Fruit fly (Drosophila melanogaster) whole organism, embryonic: ENCODE results near the gene CG3097.

ENCODE experiments used
- Atf6 ChIP-seq: fragments of 200-800 bp; sonication (Bioruptor generic); IDR thresholded peaks from 2 replicates; pipeline ENCODE4 v1.3.6; 2022; ENCODE audit warnings: missing biosample characterization, missing genetic modification characterization
- CG11085 ChIP-seq: fragments of 200-800 bp; sonication (Bioruptor generic); IDR thresholded peaks from 2 replicates; pipeline ENCODE4 v1.3.6; 2022; ENCODE audit warnings: missing biosample characterization, missing genetic modification characterization
- CG11456 ChIP-seq: fragments of 200-800 bp; sonication (Bioruptor generic); IDR thresholded peaks from 3 replicates; pipeline ENCODE4 v1.3.6; 2022; ENCODE audit warnings: missing biosample characterization, missing genetic modification characterization
- CG11560 ChIP-seq: fragments of 200-800 bp; sonication (Bioruptor generic); IDR thresholded peaks from 3 replicates; pipeline ENCODE4 v1.3.6; 2022; ENCODE audit warnings: missing biosample characterization, missing genetic modification characterization
- CG12104 ChIP-seq: fragments of 200-800 bp; sonication (Bioruptor generic); optimal IDR thresholded peaks from 3 replicates; lab custom pipeline; 2016; ENCODE audit warnings: missing biosample characterization, missing genetic modification characterization
- CG12219 ChIP-seq: fragments of 200-800 bp; sonication (Bioruptor generic); optimal IDR thresholded peaks from 3 replicates; lab custom pipeline; 2018; ENCODE audit warnings: missing biosample characterization, mild to moderate bottlenecking, missing genetic modification characterization
- CG12744 ChIP-seq: fragments of 200-800 bp; sonication (Bioruptor generic); optimal IDR thresholded peaks from 2 replicates; lab custom pipeline; 2016; ENCODE audit warnings: missing biosample characterization, missing genetic modification characterization
- CG13287 ChIP-seq: fragments of 200-800 bp; sonication (Bioruptor generic); IDR thresholded peaks from 2 replicates; pipeline ENCODE4 v1.3.6; 2022; ENCODE audit warnings: missing biosample characterization, missing genetic modification characterization; ENCODE audit not compliant: partially characterized antibody
- CG15011 ChIP-seq: fragments of 200-800 bp; sonication (Bioruptor generic); optimal IDR thresholded peaks from 3 replicates; lab custom pipeline; 2018; ENCODE audit warnings: missing biosample characterization, mild to moderate bottlenecking, missing genetic modification characterization
- CG15073 ChIP-seq: fragments of 200-800 bp; sonication (Bioruptor generic); optimal IDR thresholded peaks from 2 replicates; lab custom pipeline; 2016; ENCODE audit warnings: missing biosample characterization, missing genetic modification characterization
- CG17912 ChIP-seq: fragments of 200-800 bp; sonication (Bioruptor generic); optimal IDR thresholded peaks from 2 replicates; lab custom pipeline; 2018; ENCODE audit warnings: missing biosample characterization, mild to moderate bottlenecking, missing genetic modification characterization
- CG2712 ChIP-seq: fragments of 200-800 bp; optimal IDR thresholded peaks from 3 replicates; lab custom pipeline; 2019; ENCODE audit warnings: missing biosample characterization, mild to moderate bottlenecking, missing genetic modification characterization, moderate library complexity
- CG2875 ChIP-seq: fragments of 200-800 bp; sonication (Bioruptor generic); optimal IDR thresholded peaks from 2 replicates; lab custom pipeline; 2017; ENCODE audit warnings: missing biosample characterization, mild to moderate bottlenecking, missing genetic modification characterization, missing genetic modification reagents
- CG30020 ChIP-seq: fragments of 200-800 bp; optimal IDR thresholded peaks from 2 replicates; lab custom pipeline; 2019; ENCODE audit warnings: missing biosample characterization, mild to moderate bottlenecking, missing genetic modification characterization, moderate library complexity
- CG3281 ChIP-seq: fragments of 200-800 bp; sonication (Bioruptor generic); optimal IDR thresholded peaks from 3 replicates; lab custom pipeline; 2017; ENCODE audit warnings: missing biosample characterization, mild to moderate bottlenecking, missing genetic modification characterization
- CG3838 ChIP-seq: fragments of 200-800 bp; sonication (Bioruptor generic); optimal IDR thresholded peaks from 3 replicates; lab custom pipeline; 2016; ENCODE audit warnings: missing biosample characterization, missing genetic modification characterization
- CG4820 ChIP-seq: fragments of 200-800 bp; sonication (Bioruptor generic); optimal IDR thresholded peaks from 3 replicates; lab custom pipeline; 2016; ENCODE audit warnings: missing biosample characterization, missing genetic modification characterization
- CG8089 ChIP-seq: fragments of 200-800 bp; sonication (Bioruptor generic); optimal IDR thresholded peaks from 3 replicates; lab custom pipeline; 2016; ENCODE audit warnings: missing biosample characterization, missing genetic modification characterization
- CHES-1-like ChIP-seq: fragments of 200-800 bp; sonication (Bioruptor generic); optimal IDR thresholded peaks from 2 replicates; lab custom pipeline; 2016; ENCODE audit warnings: missing biosample characterization, missing genetic modification characterization
- CTCF ChIP-seq: fragments of 200-800 bp; sonication (Bioruptor generic); optimal IDR thresholded peaks from 2 replicates; lab custom pipeline; 2017; ENCODE audit warnings: missing biosample characterization, mild to moderate bottlenecking, missing genetic modification characterization, moderate library complexity
- Dad ChIP-seq: fragments of 200-800 bp; sonication (Bioruptor generic); optimal IDR thresholded peaks from 3 replicates; lab custom pipeline; 2016; ENCODE audit warnings: missing biosample characterization, missing genetic modification characterization
- ERR ChIP-seq: fragments of 200-800 bp; sonication (Bioruptor generic); optimal IDR thresholded peaks from 2 replicates; lab custom pipeline; 2016; ENCODE audit warnings: missing biosample characterization, missing genetic modification characterization
- Ets97D ChIP-seq: fragments of 200-800 bp; sonication (Bioruptor generic); optimal IDR thresholded peaks from 3 replicates; lab custom pipeline; 2016; ENCODE audit warnings: missing biosample characterization, missing genetic modification characterization
- HHEX ChIP-seq: fragments of 200-800 bp; sonication (Bioruptor generic); optimal IDR thresholded peaks from 3 replicates; lab custom pipeline; 2017; ENCODE audit warnings: missing biosample characterization, mild to moderate bottlenecking, missing genetic modification characterization, missing genetic modification reagents
- Hand ChIP-seq: fragments of 200-800 bp; sonication (Bioruptor generic); optimal IDR thresholded peaks from 2 replicates; lab custom pipeline; 2017; ENCODE audit warnings: mild to moderate bottlenecking, missing biosample characterization, missing genetic modification reagents, missing genetic modification characterization
- Hr3 ChIP-seq: fragments of 200-800 bp; sonication (Bioruptor generic); optimal IDR thresholded peaks from 3 replicates; lab custom pipeline; 2016; ENCODE audit warnings: missing biosample characterization, missing genetic modification characterization
- Hr39 ChIP-seq: fragments of >200 bp; optimal IDR thresholded peaks from 2 replicates; lab custom pipeline; 2017
- Lim3 ChIP-seq: fragments of 200-800 bp; sonication (Bioruptor generic); IDR thresholded peaks from 2 replicates; pipeline ENCODE4 v1.3.6; 2022; ENCODE audit warnings: missing biosample characterization, missing genetic modification characterization
- MBD-R2 ChIP-seq: fragments of 200-800 bp; sonication (Bioruptor generic); IDR thresholded peaks from 2 replicates; pipeline ENCODE4 v1.3.6; 2022; ENCODE audit warnings: missing biosample characterization, missing genetic modification characterization
- Myb ChIP-seq: fragments of 200-800 bp; sonication (Bioruptor generic); optimal IDR thresholded peaks from 2 replicates; lab custom pipeline; 2016; ENCODE audit warnings: missing biosample characterization, missing genetic modification characterization
- NK7.1 ChIP-seq: fragments of 200-800 bp; sonication (Bioruptor generic); optimal IDR thresholded peaks from 3 replicates; lab custom pipeline; 2016; ENCODE audit warnings: missing biosample characterization, missing genetic modification characterization
- Oaz ChIP-seq: fragments of 200-800 bp; sonication (Bioruptor generic); IDR thresholded peaks from 2 replicates; pipeline ENCODE4 v1.3.6; 2022; ENCODE audit warnings: missing biosample characterization, missing genetic modification characterization
- Ptx1 ChIP-seq: fragments of 200-800 bp; sonication (Bioruptor generic); IDR thresholded peaks from 2 replicates; pipeline ENCODE4 v1.3.6; 2022; ENCODE audit warnings: missing biosample characterization, missing genetic modification characterization
- Rfx ChIP-seq: fragments of 200-800 bp; sonication (Bioruptor generic); IDR thresholded peaks from 2 replicates; pipeline ENCODE4 v1.3.6; 2022; ENCODE audit warnings: missing biosample characterization, missing genetic modification characterization
- Scr ChIP-seq: fragments of 200-800 bp; sonication (Bioruptor generic); IDR thresholded peaks from 2 replicates; pipeline ENCODE4 v1.3.6; 2022; ENCODE audit warnings: missing biosample characterization, missing genetic modification characterization; ENCODE audit not compliant: partially characterized antibody
- Sox102F ChIP-seq: fragments of 200-800 bp; sonication (Bioruptor generic); optimal IDR thresholded peaks from 2 replicates; lab custom pipeline; 2018; ENCODE audit warnings: missing biosample characterization, mild to moderate bottlenecking, missing genetic modification characterization, moderate library complexity
- ab ChIP-seq: fragments of 200-800 bp; sonication (Bioruptor generic); optimal IDR thresholded peaks from 2 replicates; lab custom pipeline; 2016; ENCODE audit warnings: missing biosample characterization, missing genetic modification characterization
- ato ChIP-seq: fragments of 200-800 bp; sonication (Bioruptor generic); IDR thresholded peaks from 2 replicates; pipeline ENCODE4 v1.3.6; 2022; ENCODE audit warnings: missing biosample characterization, missing genetic modification characterization; ENCODE audit not compliant: partially characterized antibody
- croc ChIP-seq: fragments of 200-800 bp; sonication (Bioruptor generic); conservative IDR thresholded peaks from 3 replicates; pipeline ENCODE4 v1.3.6; 2022; ENCODE audit warnings: missing biosample characterization, missing genetic modification characterization
- cwo ChIP-seq: fragments of 200-800 bp; sonication (Bioruptor generic); optimal IDR thresholded peaks from 3 replicates; lab custom pipeline; 2017; ENCODE audit warnings: missing biosample characterization, missing genetic modification characterization, mild to moderate bottlenecking, moderate library complexity, missing genetic modification reagents
- dm ChIP-seq: fragments of 200-800 bp; sonication (Bioruptor generic); optimal IDR thresholded peaks from 3 replicates; lab custom pipeline; 2016; ENCODE audit warnings: missing biosample characterization, missing genetic modification characterization
- exex ChIP-seq: fragments of 200-800 bp; sonication (Bioruptor generic); optimal IDR thresholded peaks from 4 replicates; lab custom pipeline; 2018; ENCODE audit warnings: missing biosample characterization, mild to moderate bottlenecking, missing genetic modification characterization, moderate library complexity
- hb ChIP-seq: fragments of 200-800 bp; sonication (Bioruptor generic); IDR thresholded peaks from 3 replicates; pipeline ENCODE4 v1.3.6; 2022; ENCODE audit warnings: missing biosample characterization, missing genetic modification characterization; ENCODE audit not compliant: partially characterized antibody
- ind ChIP-seq: fragments of 200-800 bp; sonication (Bioruptor generic); optimal IDR thresholded peaks from 3 replicates; lab custom pipeline; 2016; ENCODE audit warnings: missing biosample characterization, missing genetic modification characterization
- oc ChIP-seq: fragments of 200-800 bp; sonication (Bioruptor generic); optimal IDR thresholded peaks from 2 replicates; lab custom pipeline; 2018; ENCODE audit warnings: missing biosample characterization, mild to moderate bottlenecking, missing genetic modification characterization, moderate library complexity
- pnt ChIP-seq: fragments of 200-800 bp; sonication (Bioruptor generic); optimal IDR thresholded peaks from 3 replicates; lab custom pipeline; 2016; ENCODE audit warnings: missing biosample characterization, missing genetic modification characterization
- repo ChIP-seq: fragments of 200-800 bp; sonication (Bioruptor generic); optimal IDR thresholded peaks from 2 replicates; lab custom pipeline; 2016; ENCODE audit warnings: missing biosample characterization, missing genetic modification characterization
- sc ChIP-seq, 3 experiments: fragments of >200 bp in 2 of 3; fragments of 200-800 bp in 1 of 3; sonication (Bioruptor generic) in 1 of 3; optimal IDR thresholded peaks; 2 replicates in 2 of 3; 3 replicates in 1 of 3; lab custom pipeline; 2017; ENCODE audit warnings: mild to moderate bottlenecking in 1 of 3, missing biosample characterization in 1 of 3, missing genetic modification characterization in 1 of 3, missing genetic modification reagents in 1 of 3
- schlank ChIP-seq: fragments of 200-800 bp; sonication (Bioruptor generic); optimal IDR thresholded peaks from 2 replicates; lab custom pipeline; 2018; ENCODE audit warnings: missing biosample characterization, mild to moderate bottlenecking, missing genetic modification characterization
- trem ChIP-seq: fragments of 200-800 bp; optimal IDR thresholded peaks from 3 replicates; lab custom pipeline; 2019; ENCODE audit warnings: missing biosample characterization, mild to moderate bottlenecking, missing genetic modification characterization, moderate library complexity
- zen2 ChIP-seq: fragments of 200-800 bp; sonication (Bioruptor generic); IDR thresholded peaks from 3 replicates; pipeline ENCODE4 v1.3.6; 2022; ENCODE audit warnings: missing biosample characterization, missing genetic modification characterization; ENCODE audit not compliant: partially characterized antibody

The CG3097 gene

dm6 chrX:5737676-5738220 lies 32.8 kb downstream of the CG3097 start, which contains the start of gene Snx27 (continued):
- TF ChIP-seq CG4820 (no peak), Dad (GFP tag; lab: Kevin White, UChicago) (peak; percentile 45), trem (peak; percentile 81), CG11085 (GFP tag; lab: Robert Waterston, UW) (peak; percentile 54; the same call in 1 of the 2 replicates), Ets97D (peak; percentile 92), Hr3 (GFP tag; lab: Kevin White, UChicago) (peak; percentile 48), CG8089 (GFP tag; lab: Kevin White, UChicago) (no peak), croc (GFP tag; lab: Robert Waterston, UW) (no peak), CHES-1-like (GFP tag; lab: Kevin White, UChicago) (peak; percentile 70), ERR (peak; percentile 53), exex (no peak), CG15073 (GFP tag; lab: Kevin White, UChicago) (no peak), ind (GFP tag; lab: Kevin White, UChicago) (peak; percentile 4), Lim3 (GFP tag; lab: Robert Waterston, UW) (no peak), MBD-R2 (GFP tag; lab: Robert Waterston, UW) (peak; percentile 47), Oaz (GFP tag; lab: Robert Waterston, UW) (no peak), zen2 (GFP tag; lab: Robert Waterston, UW) (peak; percentile 99), schlank (tag; lab: Kevin White, UChicago) (no peak), CG3838 (GFP tag; lab: Kevin White, UChicago) (no peak), CG11456 (GFP tag; lab: Robert Waterston, UW) (peak; percentile 66; the same call in 2 of the 3 replicates), CG12744 (GFP tag; lab: Kevin White, UChicago) (peak; percentile 9), HHEX (GFP tag; lab: Kevin White, UChicago) (no peak), hb (GFP tag; lab: Robert Waterston, UW) (peak; percentile 100), CG12219 (GFP tag; lab: Kevin White, UChicago) (no peak), pnt (no peak), CTCF (GFP tag; lab: Kevin White, UChicago) (peak; percentile 50), ab (GFP tag; lab: Kevin White, UChicago) (no peak), CG2712 (tag; lab: Kevin White, UChicago) (peak; percentile 66), repo (GFP tag; lab: Kevin White, UChicago) (peak; percentile 8), Hr39 (no peak), CG12104 (GFP tag; lab: Kevin White, UChicago) (no peak), Myb (GFP tag; lab: Kevin White, UChicago) (peak; percentile 99), dm (peak; percentile 37), Rfx (GFP tag; lab: Robert Waterston, UW) (peak; percentile 79), CG17912 (GFP tag; lab: Kevin White, UChicago) (peak; percentile 39), Sox102F (GFP tag; lab: Kevin White, UChicago) (peak; percentile 10), Hand (GFP tag; lab: Kevin White, UChicago) (peak; percentile 36), cwo (GFP tag; lab: Kevin White, UChicago) (no peak), CG13287 (peak; percentile 100), CG2875 (no peak), oc (tag; lab: Kevin White, UChicago) (peak; percentile 47), ato (GFP tag; lab: Robert Waterston, UW) (peak; percentile 100), CG11560 (peak; percentile 71; the same call in 2 of the 3 replicates), CG15011 (GFP tag; lab: Kevin White, UChicago) (no peak), Ptx1 (GFP tag; lab: Robert Waterston, UW) (peak; percentile 54), sc (optimal IDR thresholded peaks at IDR 0.05; lab: Kevin White, UChicago) (no peak), sc (GFP tag; optimal IDR thresholded peaks at IDR 0.05; lab: Kevin White, UChicago) (no peak), CG3281 (GFP tag; lab: Kevin White, UChicago) (no peak), Scr (GFP tag; lab: Robert Waterston, UW) (peak; percentile 99), CG30020 (peak; percentile 42), NK7.1 (GFP tag; lab: Kevin White, UChicago) (no peak), Atf6 (GFP tag; lab: Robert Waterston, UW) (0 out of 2 replicates have a peak, but pooled peaks have one; percentile 8)
